Fruit fly (Drosophila melanogaster): Measurements from ENCODE around the gene betaTub97EF.

Gene betaTub97EF

DNA sequence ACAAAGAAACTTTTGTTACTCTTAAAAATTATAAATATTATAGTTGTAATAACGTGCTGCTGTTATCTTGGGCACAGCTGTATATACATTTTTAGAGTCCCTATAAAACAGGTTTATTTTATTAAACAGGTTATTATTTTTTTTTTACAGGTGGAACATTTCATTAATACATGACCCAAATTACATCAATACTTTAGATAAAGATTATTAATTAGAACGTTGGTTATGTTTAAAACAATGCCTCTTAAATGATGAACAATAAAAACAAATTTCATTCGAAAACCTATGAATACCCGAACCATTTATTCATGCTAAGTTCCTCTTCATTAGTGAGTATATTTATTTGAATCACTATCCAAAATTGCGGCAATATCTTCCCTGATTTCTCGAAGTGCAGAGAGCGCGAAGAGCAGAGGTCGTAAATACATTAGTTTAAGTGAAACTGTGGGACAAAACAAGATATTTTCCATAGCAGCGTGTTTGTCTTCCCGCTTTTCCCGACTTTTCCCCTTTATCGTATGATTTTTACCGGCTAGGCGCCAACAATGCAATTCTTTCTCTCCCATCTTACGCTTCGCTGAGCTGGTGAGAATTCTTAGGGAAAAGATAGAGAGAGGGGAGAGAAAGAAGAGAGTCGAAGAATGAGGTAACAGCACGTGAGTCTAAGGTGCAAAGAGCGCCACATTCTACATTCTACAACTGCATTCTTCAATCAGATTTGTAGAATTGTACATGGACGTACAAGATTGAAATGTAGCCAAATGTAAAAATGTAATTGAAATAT is 655 bp upstream of the betaTub97EF start (continued):
- no peak for TF ChIP-seq her (GFP tag; optimal IDR thresholded peaks at IDR 0.05)
- TF ChIP-seq Dfd (GFP tag; optimal IDR thresholded peaks at IDR 0.05) = no peak
- peak; percentile 29; the same call in 1 of the 3 replicates for TF ChIP-seq Aef1 (GFP tag; IDR thresholded peaks at IDR 0.05)
- no peak for TF ChIP-seq CG10462 (GFP tag; optimal IDR thresholded peaks at IDR 0.05)
- no peak for TF ChIP-seq lbe (GFP tag; optimal IDR thresholded peaks at IDR 0.05)
- TF ChIP-seq aop (GFP tag; IDR thresholded peaks at IDR 0.05) = no peak
- peak; percentile 64 for TF ChIP-seq CG13775 (GFP tag; optimal IDR thresholded peaks at IDR 0.05)
- TF ChIP-seq CG13424 (tag; optimal IDR thresholded peaks at IDR 0.05) = peak; percentile 18
- no peak for TF ChIP-seq bab2 (GFP tag; optimal IDR thresholded peaks at IDR 0.05)
- TF ChIP-seq CG42726 (GFP tag; IDR thresholded peaks at IDR 0.05; ENCODE audit: partially characterized antibody) = no peak
- peak; percentile 45 for TF ChIP-seq CG9876 (GFP tag; optimal IDR thresholded peaks at IDR 0.05)
- TF ChIP-seq CG2129 (GFP tag; IDR thresholded peaks at IDR 0.05; ENCODE audit: partially characterized antibody) = no peak
- TF ChIP-seq ems (GFP tag; optimal IDR thresholded peaks at IDR 0.05) = no peak
- no peak for TF ChIP-seq CG16813 (GFP tag; IDR thresholded peaks at IDR 0.05; ENCODE audit: partially characterized antibody)
- TF ChIP-seq maf-S (GFP tag; optimal IDR thresholded peaks at IDR 0.05) = no peak
- no peak for TF ChIP-seq zen (tag; optimal IDR thresholded peaks at IDR 0.05)
- TF ChIP-seq fru (optimal IDR thresholded peaks at IDR 0.05) = no peak
- TF ChIP-seq dysf (GFP tag; IDR thresholded peaks at IDR 0.05) = peak; percentile 56
- TF ChIP-seq wor (GFP tag; IDR thresholded peaks at IDR 0.05) = no peak
- TF ChIP-seq sr (GFP tag; IDR thresholded peaks at IDR 0.05) = no peak; the same call in 2 of the 3 replicates
- no peak for TF ChIP-seq CG10979 (tag; optimal IDR thresholded peaks at IDR 0.05)
- TF ChIP-seq CG13296 (GFP tag; optimal IDR thresholded peaks at IDR 0.05) = no peak
- no peak for TF ChIP-seq Jarid2 (GFP tag; optimal IDR thresholded peaks at IDR 0.05)
- TF ChIP-seq CG10431 (GFP tag; optimal IDR thresholded peaks at IDR 0.05) = no peak
- peak; percentile 13 for TF ChIP-seq Usf (GFP tag; optimal IDR thresholded peaks at IDR 0.05)
- no peak for TF ChIP-seq CG6654 (GFP tag; optimal IDR thresholded peaks at IDR 0.05)
- no peak for TF ChIP-seq Opbp (GFP tag; IDR thresholded peaks at IDR 0.05; ENCODE audit: partially characterized antibody)
- TF ChIP-seq fu2 (GFP tag; optimal IDR thresholded peaks at IDR 0.05) = no peak
- TF ChIP-seq ash1 (GFP tag; optimal IDR thresholded peaks at IDR 0.05) = no peak
- TF ChIP-seq CG33557 (GFP tag; optimal IDR thresholded peaks at IDR 0.05) = no peak
- no peak for TF ChIP-seq CG6854 (GFP tag; optimal IDR thresholded peaks at IDR 0.05)
- no peak for TF ChIP-seq CG6254 (GFP tag; optimal IDR thresholded peaks at IDR 0.05)
- TF ChIP-seq bbx (GFP tag; IDR thresholded peaks at IDR 0.05; ENCODE audit: partially characterized antibody) = no peak
- no peak for TF ChIP-seq fd64A (GFP tag; optimal IDR thresholded peaks at IDR 0.05)
- no peak for TF ChIP-seq CG2202 (tag; optimal IDR thresholded peaks at IDR 0.05)
- no peak for TF ChIP-seq CG8765 (GFP tag; IDR thresholded peaks at IDR 0.05)
- TF ChIP-seq NFAT (GFP tag; IDR thresholded peaks at IDR 0.05) = peak; percentile 64
- no peak for TF ChIP-seq twi (tag; optimal IDR thresholded peaks at IDR 0.05)
- peak; percentile 39 for TF ChIP-seq dmrt99B (tag; optimal IDR thresholded peaks at IDR 0.05)
- no peak for TF ChIP-seq Doc2 (GFP tag; IDR thresholded peaks at IDR 0.05)
- peak; percentile 35 for TF ChIP-seq HHEX (GFP tag; optimal IDR thresholded peaks at IDR 0.05)
- TF ChIP-seq sens-2 (GFP tag; IDR thresholded peaks at IDR 0.05) = peak; percentile 28; the same call in 1 of the 2 replicates
- no peak for TF ChIP-seq Mes4 (GFP tag; optimal IDR thresholded peaks at IDR 0.05)
- TF ChIP-seq CG15269 (tag; optimal IDR thresholded peaks at IDR 0.05) = peak; percentile 7
- TF ChIP-seq CG14441 (GFP tag; IDR thresholded peaks at IDR 0.05) = peak; percentile 58
- TF ChIP-seq crp (GFP tag; optimal IDR thresholded peaks at IDR 0.05) = no peak
- no peak for TF ChIP-seq ftz-f1 (GFP tag; optimal IDR thresholded peaks at IDR 0.05)
- TF ChIP-seq cwo (GFP tag; optimal IDR thresholded peaks at IDR 0.05) = peak; percentile 81
- TF ChIP-seq gcm (GFP tag; optimal IDR thresholded peaks at IDR 0.05) = no peak
